Worm (Caenorhabditis elegans) whole organism, L1 larva: ENCODE results near the gene nprt-1.

Experiments
- alr-1 ChIP-seq: fragments of 200-800 bp; sonication (Bioruptor generic); optimal IDR thresholded peaks from 2 replicates; lab custom pipeline; 2018; ENCODE audit warnings: borderline replicate concordance, mild to moderate bottlenecking, missing genetic modification characterization, missing compliant biosample characterization
- ama-1 ChIP-seq: fragments of 150-350 bp; optimal IDR thresholded peaks from 2 replicates; lab custom pipeline; 2014
- blmp-1 ChIP-seq: fragments of 150-350 bp; optimal IDR thresholded peaks from 2 replicates; lab custom pipeline; 2014; ENCODE audit warnings: missing biosample characterization, missing genetic modification characterization
- efl-1 ChIP-seq, 4 experiments: fragments of 150-350 bp; optimal IDR thresholded peaks in 3 of 4; peaks in 1 of 4; 1 replicate in 1 of 4; 2 replicates in 3 of 4; lab custom pipeline; 2014; ENCODE audit warnings: missing biosample characterization in 2 of 4, missing genetic modification characterization in 2 of 4, missing genetic modification reagents in 2 of 4
- egl-13 ChIP-seq: sonication (generic microtip); optimal IDR thresholded peaks from 2 replicates; lab custom pipeline; 2016; ENCODE audit warnings: missing genotype, missing genetic modification reagents, missing genetic modification characterization, missing compliant biosample characterization
- elt-2 ChIP-seq: sonication (generic microtip); optimal IDR thresholded peaks from 2 replicates; lab custom pipeline; 2016; ENCODE audit warnings: missing genetic modification characterization, mild to moderate bottlenecking, inconsistent platforms, missing compliant biosample characterization, missing genetic modification reagents
- ets-5 ChIP-seq: fragments of 200-800 bp; sonication (Bioruptor generic); IDR thresholded peaks from 2 replicates; pipeline ENCODE4 v1.3.6; 2022; ENCODE audit warnings: missing genetic modification characterization, missing compliant biosample characterization
- fkh-4 ChIP-seq: sonication (generic microtip); optimal IDR thresholded peaks from 2 replicates; lab custom pipeline; 2016; ENCODE audit warnings: missing compliant biosample characterization, missing genetic modification characterization, borderline replicate concordance
- fkh-8 ChIP-seq: sonication (generic microtip); optimal IDR thresholded peaks from 2 replicates; lab custom pipeline; 2016; ENCODE audit warnings: mild to moderate bottlenecking, missing genetic modification characterization, missing compliant biosample characterization
- grh-1 ChIP-seq: fragments of 200-800 bp; sonication (Bioruptor generic); IDR thresholded peaks from 2 replicates; pipeline ENCODE4 v1.3.6; 2022; ENCODE audit warnings: missing genetic modification reagents, missing genetic modification characterization, missing compliant biosample characterization
- irx-1 ChIP-seq: sonication (generic microtip); optimal IDR thresholded peaks from 2 replicates; lab custom pipeline; 2016; ENCODE audit warnings: missing genetic modification characterization, missing compliant biosample characterization
- lin-14 ChIP-seq: fragments of 200-800 bp; sonication (Bioruptor generic); optimal IDR thresholded peaks from 2 replicates; lab custom pipeline; 2018; ENCODE audit warnings: mild to moderate bottlenecking, missing genetic modification characterization, moderate library complexity, missing compliant biosample characterization
- lin-35 ChIP-seq, 2 experiments: fragments of 150-350 bp; optimal IDR thresholded peaks; 2 replicates each; lab custom pipeline; 2014; ENCODE audit warnings: missing biosample characterization in 2 of 2, missing genetic modification characterization in 2 of 2, missing genetic modification reagents in 2 of 2
- lin-39 ChIP-seq: fragments of 150-350 bp; optimal IDR thresholded peaks from 2 replicates; lab custom pipeline; 2014; ENCODE audit warnings: missing biosample characterization, missing genetic modification reagents, missing genetic modification characterization
- lir-3 ChIP-seq: sonication (generic microtip); optimal IDR thresholded peaks from 2 replicates; lab custom pipeline; 2016; ENCODE audit warnings: mild to moderate bottlenecking, missing genetic modification characterization, moderate library complexity, missing compliant biosample characterization; ENCODE audit not compliant: poor library complexity
- lsy-2 ChIP-seq, 2 experiments: fragments of 150-350 bp; optimal IDR thresholded peaks; 2 replicates each; lab custom pipeline; 2014; ENCODE audit warnings: missing biosample characterization in 2 of 2, missing genetic modification characterization in 2 of 2
- mab-9 ChIP-seq: fragments of 200-800 bp; sonication (Bioruptor generic); IDR thresholded peaks from 2 replicates; pipeline ENCODE4 v1.3.6; 2022; ENCODE audit warnings: missing genetic modification reagents, missing genetic modification characterization, missing compliant biosample characterization
- mdl-1 ChIP-seq, 2 experiments: fragments of 150-350 bp; optimal IDR thresholded peaks; 2 replicates each; lab custom pipeline; 2014 to 2017; ENCODE audit warnings: missing biosample characterization in 2 of 2, missing genetic modification characterization in 2 of 2, inconsistent platforms in 1 of 2
- nhr-20 ChIP-seq: sonication (generic microtip); optimal IDR thresholded peaks from 2 replicates; lab custom pipeline; 2016; ENCODE audit warnings: mild to moderate bottlenecking, missing genetic modification characterization, missing compliant biosample characterization
- nhr-237 ChIP-seq: fragments of 150-350 bp; optimal IDR thresholded peaks from 2 replicates; lab custom pipeline; 2014; ENCODE audit warnings: missing biosample characterization, missing genetic modification characterization
- nhr-71 ChIP-seq: sonication (generic microtip); optimal IDR thresholded peaks from 2 replicates; lab custom pipeline; 2016; ENCODE audit warnings: mild to moderate bottlenecking, missing genetic modification characterization, moderate library complexity, missing compliant biosample characterization
- nhr-90 ChIP-seq: sonication (generic microtip); optimal IDR thresholded peaks from 2 replicates; lab custom pipeline; 2016; ENCODE audit warnings: mild to moderate bottlenecking, missing genetic modification characterization, missing compliant biosample characterization; ENCODE audit not compliant: poor library complexity
- pax-3 ChIP-seq: fragments of 200-800 bp; sonication (Bioruptor generic); optimal IDR thresholded peaks from 2 replicates; lab custom pipeline; 2018; ENCODE audit warnings: mild to moderate bottlenecking, missing genetic modification characterization, moderate library complexity, missing compliant biosample characterization
- tlp-1 ChIP-seq: fragments of 150-350 bp; optimal IDR thresholded peaks from 2 replicates; lab custom pipeline; 2014; ENCODE audit warnings: missing biosample characterization, missing genetic modification characterization
- unc-130 ChIP-seq: fragments of 150-350 bp; optimal IDR thresholded peaks from 2 replicates; lab custom pipeline; 2017; ENCODE audit warnings: missing biosample characterization, missing genetic modification characterization, inconsistent platforms
- unc-62 ChIP-seq: fragments of 150-350 bp; optimal IDR thresholded peaks from 2 replicates; lab custom pipeline; 2014; ENCODE audit warnings: missing biosample characterization, missing genetic modification reagents, missing genetic modification characterization
- unc-86 ChIP-seq: sonication (generic microtip); optimal IDR thresholded peaks from 2 replicates; lab custom pipeline; 2016; ENCODE audit warnings: missing genetic modification characterization, missing compliant biosample characterization
- xbp-1 ChIP-seq: sonication (generic microtip); optimal IDR thresholded peaks from 2 replicates; lab custom pipeline; 2016; ENCODE audit warnings: missing genetic modification characterization, missing compliant biosample characterization
- zag-1 ChIP-seq: fragments of 150-350 bp; optimal IDR thresholded peaks from 2 replicates; lab custom pipeline; 2014; ENCODE audit warnings: missing biosample characterization, missing genetic modification characterization
- zip-4 ChIP-seq: fragments of 200-800 bp; sonication (Bioruptor generic); optimal IDR thresholded peaks from 2 replicates; lab custom pipeline; 2018; ENCODE audit warnings: mild to moderate bottlenecking, missing genetic modification characterization, moderate library complexity, missing compliant biosample characterization
- ztf-11 ChIP-seq, 2 experiments: sonication (generic microtip); optimal IDR thresholded peaks; 2 replicates each; lab custom pipeline; 2016 to 2017; ENCODE audit warnings: missing genetic modification characterization in 2 of 2, missing biosample characterization in 1 of 2, missing compliant biosample characterization in 1 of 2

Gene nprt-1

ce11 chrIV:2841260-2841659 is 49.0 kb downstream of the nprt-1 start, which contains the start of gene clec-83:
TSS of gene clec-83 (minus strand) at chrIV:2841472.
- no peak for TF ChIP-seq lsy-2 (tag; optimal IDR thresholded peaks at IDR 0.05; lab: Kevin White, UChicago)
- no peak for TF ChIP-seq efl-1 (optimal IDR thresholded peaks at IDR 0.05; lab: Kevin White, UChicago)
- peak in 1 of 2 experiments; percentile 8 for TF ChIP-seq efl-1 (GFP tag; optimal IDR thresholded peaks at IDR 0.05 in 1 of 2; lab: Kevin White, UChicago)
- no peak for TF ChIP-seq ztf-11 (tag; optimal IDR thresholded peaks at IDR 0.05; lab: Kevin White, UChicago)

ce11 chrIV:2838308-2838707 is 51.9 kb downstream of the nprt-1 start, which contains the start of gene Y54G2A.7:
TSS of gene Y54G2A.7 (plus strand) at chrIV:2838608.
- TF ChIP-seq blmp-1 (tag; lab: Kevin White, UChicago), result no peak
- TF ChIP-seq tlp-1 (tag; lab: Kevin White, UChicago), result no peak
- no peak for TF ChIP-seq nhr-20
- no peak for TF ChIP-seq lin-39 (tag; lab: Kevin White, UChicago)
- no peak for TF ChIP-seq elt-2 (tag; lab: Kevin White, UChicago)

ce11 chrIV:2835364-2835763 is 54.9 kb downstream of the nprt-1 start, which contains the start of gene clec-82:
TSS of gene clec-82 (plus strand) at chrIV:2835664.
- TF ChIP-seq mab-9 (GFP tag; lab: Robert Waterston, UW) (no peak), ets-5 (GFP tag; lab: Robert Waterston, UW) (no peak), unc-62 (GFP tag; lab: Kevin White, UChicago) (no peak), nhr-20 (no peak), egl-13 (tag; lab: Kevin White, UChicago) (no peak)

ce11 chrIV:2834516-2834915 is 55.7 kb downstream of the nprt-1 start, which contains the start of gene pudl-2:
TSS of gene pudl-2 (plus strand) at chrIV:2834816.
- no peak for TF ChIP-seq zip-4
- TF ChIP-seq nhr-90 (tag; lab: Kevin White, UChicago), result no peak

ce11 chrIV:2832587-2832986 is 57.7 kb downstream of the nprt-1 start, which contains the start of the genes Y54G2A.48 and pudl-1:
TSS of gene Y54G2A.48 (minus strand) at chrIV:2832687.
TSS of gene pudl-1 (plus strand) at chrIV:2832906.
- TF ChIP-seq zag-1 (tag; lab: Kevin White, UChicago) (no peak), fkh-8 (tag; lab: Kevin White, UChicago) (no peak), nhr-71 (tag; lab: Kevin White, UChicago) (no peak), nhr-237 (tag; lab: Kevin White, UChicago) (no peak), lin-35 (GFP tag; optimal IDR thresholded peaks at IDR 0.05; lab: Kevin White, UChicago) (no peak), xbp-1 (tag; lab: Kevin White, UChicago) (no peak), irx-1 (no peak), tlp-1 (tag; lab: Kevin White, UChicago) (no peak), lir-3 (tag; lab: Kevin White, UChicago) (no peak), lin-14 (no peak), pax-3 (tag; lab: Kevin White, UChicago) (no peak), fkh-4 (tag; lab: Kevin White, UChicago) (no peak), ama-1 (lab: Kevin White, UChicago) (no peak), unc-86 (tag; lab: Kevin White, UChicago) (no peak)

- TF ChIP-seq grh-1, result no peak
- no peak for TF ChIP-seq lir-3 (tag; lab: Kevin White, UChicago)
- TF ChIP-seq alr-1 (tag; lab: Kevin White, UChicago), result peak; percentile 85
- TF ChIP-seq mdl-1 (tag; optimal IDR thresholded peaks at IDR 0.05; lab: Kevin White, UChicago), result no peak
- TF ChIP-seq unc-130 (tag; lab: Kevin White, UChicago), result no peak
These were observed 63.9 kb downstream of the nprt-1 start for ce11 chrIV:2826335-2826734.
